Worm (Caenorhabditis elegans): Measurements from ENCODE around the gene str-61.

Gene str-61

ce11 chrV:16674399-16674798, 3.3 kb upstream of the str-61 start:
- TF ChIP-seq unc-42 (tag; optimal IDR thresholded peaks at IDR 0.05) (no peak), hlh-6 (tag; optimal IDR thresholded peaks at IDR 0.05) (no peak), ceh-30 (tag; optimal IDR thresholded peaks at IDR 0.05) (no peak), fkh-10 (GFP tag; optimal IDR thresholded peaks at IDR 0.05) (no peak), hlh-30 (tag; optimal IDR thresholded peaks at IDR 0.05; ENCODE audit: insufficient read depth) (no peak), ceh-9 (tag; optimal IDR thresholded peaks at IDR 0.05) (no peak), ceh-2 (tag; optimal IDR thresholded peaks at IDR 0.05) (no peak), ceh-48 (tag; optimal IDR thresholded peaks at IDR 0.05) (no peak), ttx-3 (tag; optimal IDR thresholded peaks at IDR 0.05) (no peak), C38D4.7 (GFP tag; optimal IDR thresholded peaks at IDR 0.05) (no peak), dmd-4 (tag; optimal IDR thresholded peaks at IDR 0.05; ENCODE audit: borderline replicate concordance) (no peak), ceh-31 (tag; optimal IDR thresholded peaks at IDR 0.05) (no peak), ceh-45 (GFP tag; IDR thresholded peaks at IDR 0.05) (no peak), unc-3 (GFP tag; conservative IDR thresholded peaks at IDR 0.05) (no peak), unc-3 (tag; optimal IDR thresholded peaks at IDR 0.05) (no peak), madf-2 (tag; optimal IDR thresholded peaks at IDR 0.05) (no peak), ref-2 (tag; optimal IDR thresholded peaks at IDR 0.05) (no peak), hlh-8 (tag; optimal IDR thresholded peaks at IDR 0.05) (no peak), ahr-1 (tag; optimal IDR thresholded peaks at IDR 0.05) (no peak), ceh-18 (tag; optimal IDR thresholded peaks at IDR 0.05) (no peak), pha-2 (tag; optimal IDR thresholded peaks at IDR 0.05) (no peak)

DNA sequence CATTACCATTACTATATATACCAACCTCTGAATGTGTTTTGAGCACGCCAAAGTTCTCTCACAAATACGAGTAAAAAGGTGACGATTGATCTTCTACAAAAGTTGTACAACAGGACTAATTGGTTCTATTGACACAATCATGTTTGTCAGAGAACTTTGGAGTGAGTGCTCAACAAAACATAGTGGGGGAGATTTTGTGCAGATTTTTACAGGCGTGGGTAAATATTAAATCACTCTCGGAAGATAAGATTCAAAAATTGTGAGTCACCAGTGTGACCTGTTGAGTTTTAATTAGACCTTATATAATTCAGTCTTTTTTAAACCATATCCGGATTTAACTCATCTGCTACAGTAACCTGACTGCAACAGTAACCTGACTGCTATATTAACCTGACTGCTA, 1.1 kb upstream of the str-61 start, which contains the start of gene F14F8.8:
F14F8.8 (minus strand) TSS at position 101 of the 400 bp plus-strand sequence.
- TF ChIP-seq zip-5 (tag; optimal IDR thresholded peaks at IDR 0.05) (no peak), sdc-2 (tag; optimal IDR thresholded peaks at IDR 0.05) (no peak)

ce11 chrV:16668473-16668872, 2.6 kb downstream of the str-61 start, which contains the start of gene F14F8.9:
Gene F14F8.9 (minus strand): TSS chrV:16668573.
- no peak for TF ChIP-seq hlh-15 (tag; optimal IDR thresholded peaks at IDR 0.05)
- TF ChIP-seq ceh-30 (tag; optimal IDR thresholded peaks at IDR 0.05), result no peak
- TF ChIP-seq ceh-34 (tag; optimal IDR thresholded peaks at IDR 0.05), result no peak

DNA sequence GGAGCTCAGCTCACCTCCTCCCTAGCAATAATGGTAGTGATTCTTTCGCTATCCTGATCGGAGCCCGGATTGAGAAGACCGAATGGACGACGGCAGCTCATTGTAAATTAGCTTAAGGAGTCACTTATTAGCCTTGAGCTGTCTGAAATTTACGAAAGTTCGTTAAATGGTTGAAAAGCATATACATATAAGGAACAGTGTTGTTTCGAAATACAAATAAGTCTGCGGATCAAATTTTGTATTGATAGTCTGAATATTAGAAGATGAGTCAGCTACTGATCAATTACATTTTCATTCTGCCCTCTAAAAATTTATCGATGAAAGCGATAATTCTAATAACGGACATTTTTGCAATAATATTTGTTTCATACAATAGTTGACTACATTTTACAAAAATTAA, 4.4 kb downstream of the str-61 start, which contains the start of gene F14F8.14:
F14F8.14 (minus strand) TSS at position 101 of the 400 bp plus-strand sequence.
- TF ChIP-seq ceh-6 (GFP tag; optimal IDR thresholded peaks at IDR 0.05) (no peak), K09A11.1 (tag; optimal IDR thresholded peaks at IDR 0.05; ENCODE audit: insufficient read depth) (no peak), tbx-2 (tag; optimal IDR thresholded peaks at IDR 0.05) (no peak), pat-9 (tag; optimal IDR thresholded peaks at IDR 0.05) (no peak), rnt-1 (tag; optimal IDR thresholded peaks at IDR 0.05) (no peak), lin-11 (tag; optimal IDR thresholded peaks at IDR 0.05) (no peak), T23F11.4 (GFP tag; optimal IDR thresholded peaks at IDR 0.05) (no peak), fkh-10 (GFP tag; optimal IDR thresholded peaks at IDR 0.05) (no peak), Y22D7AL.16 (tag; optimal IDR thresholded peaks at IDR 0.05) (no peak), ztf-16 (tag; optimal IDR thresholded peaks at IDR 0.05) (no peak), elt-2 (tag; optimal IDR thresholded peaks at IDR 0.05) (no peak), sox-2 (GFP tag; IDR thresholded peaks at IDR 0.05) (no peak), npax-4 (tag; optimal IDR thresholded peaks at IDR 0.05) (no peak), dmd-4 (tag; optimal IDR thresholded peaks at IDR 0.05; ENCODE audit: borderline replicate concordance) (no peak), pha-2 (tag; optimal IDR thresholded peaks at IDR 0.05) (no peak), ref-2 (tag; optimal IDR thresholded peaks at IDR 0.05) (no peak), ama-1 (optimal IDR thresholded peaks at IDR 0.05) (no peak), ceh-45 (GFP tag; IDR thresholded peaks at IDR 0.05) (no peak)
